Fruit fly (Drosophila melanogaster): ENCODE measurements around the gene CG14628.

DNA sequence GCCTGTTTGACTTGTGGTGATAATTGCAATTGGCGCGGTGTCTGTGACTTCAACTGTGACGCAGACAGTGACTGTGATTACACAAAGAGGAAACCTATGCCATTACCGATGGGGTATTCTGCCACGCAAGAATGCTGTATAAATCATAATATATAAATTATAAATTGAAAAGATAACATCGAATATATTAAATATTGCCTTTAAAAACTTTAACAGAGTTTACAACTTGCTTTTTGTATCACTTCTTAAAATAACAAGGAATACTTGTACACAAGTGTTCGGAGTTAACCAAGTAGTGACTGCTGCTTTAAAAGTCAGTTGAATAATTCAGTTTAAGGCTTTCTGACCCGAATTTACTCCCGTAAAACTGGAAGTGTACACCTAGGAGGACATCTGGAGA, 34.4 kb downstream of the CG14628 start, which contains the start of gene CG11379:
- no peak for TF ChIP-seq CG8301 (tag; optimal IDR thresholded peaks at IDR 0.05)
- TF ChIP-seq D1 (tag; optimal IDR thresholded peaks at IDR 0.05): no peak
- no peak for TF ChIP-seq CG34367 (tag; optimal IDR thresholded peaks at IDR 0.05)
- TF ChIP-seq gl (tag; optimal IDR thresholded peaks at IDR 0.05): no peak
- TF ChIP-seq CG15710 (tag; optimal IDR thresholded peaks at IDR 0.05): no peak
